Fruit fly (Drosophila melanogaster): Measurements from ENCODE around the gene Keap1.

Keap1 gene

DNA sequence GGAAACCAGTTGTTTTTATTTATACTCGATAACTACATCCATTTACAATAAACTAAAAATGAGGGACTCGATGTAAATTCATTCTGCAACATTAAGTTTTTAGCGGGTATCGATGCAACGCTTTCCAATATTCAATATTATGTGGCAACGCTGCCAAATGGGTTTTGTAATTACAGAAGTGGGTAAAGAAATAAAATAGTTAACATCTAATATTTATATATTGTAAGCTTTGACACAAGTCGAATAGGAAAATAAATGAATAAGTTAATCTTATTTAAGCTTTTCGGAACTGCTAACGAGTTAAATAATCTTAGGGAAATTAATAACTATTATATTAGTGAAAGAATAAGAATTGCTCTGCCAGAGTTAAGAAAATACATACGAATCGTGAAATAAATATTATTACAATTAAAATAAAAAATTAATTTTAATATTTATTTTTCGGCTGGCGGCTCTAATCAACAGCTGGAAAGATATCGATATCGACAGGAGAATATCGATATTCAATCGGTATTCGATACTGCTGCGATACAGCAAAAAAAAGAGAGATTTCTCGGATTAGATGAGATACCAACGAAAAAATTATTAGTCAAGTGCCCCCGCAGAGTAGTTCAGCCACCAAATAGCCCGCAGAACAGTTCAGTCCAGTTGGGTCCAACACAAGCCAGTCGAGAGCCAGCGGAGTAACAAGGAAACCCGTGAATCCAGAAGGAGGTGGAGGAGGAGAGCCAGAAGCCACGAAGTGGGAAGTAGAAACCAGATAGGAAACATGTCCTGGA is 5.5 kb upstream of the Keap1 start, which contains the start of gene GckIII (continued):
- TF ChIP-seq CG10209 (GFP tag; optimal IDR thresholded peaks at IDR 0.05): no peak
- no peak for TF ChIP-seq CG4707 (GFP tag; optimal IDR thresholded peaks at IDR 0.05)
- no peak for TF ChIP-seq Vsx1 (GFP tag; optimal IDR thresholded peaks at IDR 0.05)
- TF ChIP-seq Side (GFP tag; optimal IDR thresholded peaks at IDR 0.05): no peak
- TF ChIP-seq sqz (GFP tag; optimal IDR thresholded peaks at IDR 0.05): no peak
- no peak for TF ChIP-seq Poxn (GFP tag; IDR thresholded peaks at IDR 0.05)
- no peak for TF ChIP-seq CG15696 (tag; optimal IDR thresholded peaks at IDR 0.05)
- peak; percentile 59 for TF ChIP-seq stwl (tag; optimal IDR thresholded peaks at IDR 0.05)
- TF ChIP-seq MESR4 (GFP tag; optimal IDR thresholded peaks at IDR 0.05): peak; percentile 89
- peak; percentile 86 for TF ChIP-seq Bgb (GFP tag; IDR thresholded peaks at IDR 0.05; ENCODE audit: partially characterized antibody)
- no peak for TF ChIP-seq Usf (GFP tag; optimal IDR thresholded peaks at IDR 0.05)
- no peak for TF ChIP-seq chn (GFP tag; optimal IDR thresholded peaks at IDR 0.05)
- peak; percentile 66 for TF ChIP-seq vnd (GFP tag; IDR thresholded peaks at IDR 0.05; ENCODE audit: partially characterized antibody)
- TF ChIP-seq corto (GFP tag; optimal IDR thresholded peaks at IDR 0.05): no peak
- TF ChIP-seq tio (GFP tag; optimal IDR thresholded peaks at IDR 0.05): no peak
- no peak for TF ChIP-seq sim (GFP tag; IDR thresholded peaks at IDR 0.05)
- TF ChIP-seq ATbp (GFP tag; optimal IDR thresholded peaks at IDR 0.05): no peak
- no peak for TF ChIP-seq Lpt (GFP tag; optimal IDR thresholded peaks at IDR 0.05)
- TF ChIP-seq cwo (GFP tag; optimal IDR thresholded peaks at IDR 0.05): no peak
- TF ChIP-seq CG4328 (GFP tag; optimal IDR thresholded peaks at IDR 0.05): no peak
- TF ChIP-seq cato (GFP tag; optimal IDR thresholded peaks at IDR 0.05; ENCODE audit: borderline replicate concordance): no peak
- peak; percentile 86 for TF ChIP-seq CG2129 (GFP tag; IDR thresholded peaks at IDR 0.05; ENCODE audit: partially characterized antibody)
- no peak for TF ChIP-seq fu2 (GFP tag; optimal IDR thresholded peaks at IDR 0.05)
- no peak for TF ChIP-seq GATAe (GFP tag; conservative IDR thresholded peaks at IDR 0.05)
- TF ChIP-seq H2.0 (GFP tag; IDR thresholded peaks at IDR 0.05): no peak
- no peak for TF ChIP-seq rib (GFP tag; IDR thresholded peaks at IDR 0.05)
- TF ChIP-seq chinmo (GFP tag; IDR thresholded peaks at IDR 0.05; ENCODE audit: partially characterized antibody): peak; percentile 74; the same call in 1 of the 4 replicates
- TF ChIP-seq Sox100B (GFP tag; optimal IDR thresholded peaks at IDR 0.05): no peak
- TF ChIP-seq CG7987 (GFP tag; optimal IDR thresholded peaks at IDR 0.05): no peak
- peak; percentile 70 for TF ChIP-seq inv (GFP tag; IDR thresholded peaks at IDR 0.05; ENCODE audit: partially characterized antibody)
- TF ChIP-seq CG14965 (GFP tag; optimal IDR thresholded peaks at IDR 0.05; ENCODE audit: borderline replicate concordance): no peak

DNA sequence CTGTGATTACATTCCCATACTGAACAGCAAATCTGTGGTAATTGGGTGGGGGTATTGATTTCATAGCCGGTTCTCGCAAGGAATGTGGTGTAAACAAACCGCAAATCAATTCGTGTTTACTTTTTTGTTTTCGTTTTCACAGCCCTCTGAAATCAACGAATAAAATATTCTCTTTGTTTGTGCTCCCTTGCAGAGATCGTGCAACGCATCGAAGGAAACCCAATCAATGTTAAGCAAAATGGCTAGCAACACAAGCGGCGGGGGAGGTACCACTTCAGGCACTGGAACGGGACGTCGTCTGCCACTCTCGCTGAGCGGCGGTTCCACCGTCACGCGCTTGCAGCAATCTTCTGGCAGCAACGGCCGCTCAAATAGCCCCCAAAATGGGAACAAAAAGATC is 2.7 kb upstream of the Keap1 start:
- TF ChIP-seq tgo (GFP tag; IDR thresholded peaks at IDR 0.05) (no peak), so (GFP tag; IDR thresholded peaks at IDR 0.05) (peak; percentile 33; the same call in 1 of the 3 replicates), nerfin-1 (tag; optimal IDR thresholded peaks at IDR 0.05) (peak; percentile 34), CG4360 (GFP tag; IDR thresholded peaks at IDR 0.05) (no peak), Ets65A (GFP tag) (peak; percentile 48), CG15479 (GFP tag; optimal IDR thresholded peaks at IDR 0.05) (peak; percentile 80), Med (GFP tag) (peak; percentile 3), Lim3 (GFP tag; IDR thresholded peaks at IDR 0.05) (no peak), sd (tag; optimal IDR thresholded peaks at IDR 0.05) (peak; percentile 72), tll (GFP tag; optimal IDR thresholded peaks at IDR 0.05) (peak in 1 of 2 experiments; percentile 69)

Data from whole organism, embryonic.